Fruit fly (Drosophila melanogaster) whole organism: ENCODE measurements around the gene CG10486.

ENCODE experiments used
- CG8478 ChIP-seq: fragments of >200 bp; optimal IDR thresholded peaks from 2 replicates; lab custom pipeline; 2018; ENCODE audit warnings: inconsistent platforms
- Dll ChIP-seq: fragments of >200 bp; optimal IDR thresholded peaks from 2 replicates; lab custom pipeline; 2017
- EcR ChIP-seq, 2 experiments: fragments of >200 bp; optimal IDR thresholded peaks; 2 replicates each; lab custom pipeline; 2017; ENCODE audit warnings: missing biosample characterization in 2 of 2, missing genetic modification characterization in 2 of 2, missing genetic modification reagents in 2 of 2
- pan ChIP-seq: fragments of >200 bp; optimal IDR thresholded peaks from 2 replicates; lab custom pipeline; 2017
- psq ChIP-seq: fragments of >200 bp; optimal IDR thresholded peaks from 2 replicates; lab custom pipeline; 2017
- usp ChIP-seq: fragments of >200 bp; optimal IDR thresholded peaks from 2 replicates; lab custom pipeline; 2017; ENCODE audit warnings: missing biosample characterization, missing genetic modification characterization, mixed read lengths

The CG10486 gene

DNA sequence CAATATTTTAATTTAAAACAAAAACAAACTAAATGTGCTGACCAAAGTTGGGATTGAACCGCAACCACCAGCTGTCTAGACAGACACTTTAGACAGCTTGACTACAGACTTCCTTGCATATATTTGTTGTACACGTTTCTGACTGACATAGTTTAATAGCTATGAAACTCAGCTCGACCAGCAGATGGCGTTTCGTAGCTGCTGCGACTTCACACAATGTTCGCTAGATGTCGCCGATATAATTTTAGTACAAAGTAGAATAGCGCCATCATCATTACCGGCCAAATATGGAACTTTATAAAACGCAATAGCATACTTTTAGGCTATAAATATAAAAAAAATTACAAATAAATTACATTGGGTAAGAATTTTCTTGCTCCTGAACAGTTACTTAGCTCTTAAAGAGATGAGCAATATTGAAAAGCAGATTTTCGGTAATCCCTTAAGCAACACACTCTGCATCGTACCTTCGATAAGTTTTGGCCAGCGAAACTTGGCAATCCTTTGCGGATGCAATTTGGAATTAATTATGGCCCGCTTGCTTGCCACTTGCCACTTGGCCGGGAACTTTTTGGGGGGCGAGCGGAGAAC, 36.8 kb downstream of the CG10486 start:
- TF ChIP-seq Dll: no peak
- TF ChIP-seq psq: no peak
- no peak for TF ChIP-seq EcR (GFP tag; optimal IDR thresholded peaks at IDR 0.05; lab: Kevin White, UChicago)
- TF ChIP-seq usp (GFP tag; lab: Kevin White, UChicago): no peak
- TF ChIP-seq CG8478: no peak
- no peak for TF ChIP-seq pan (lab: Kevin White, UChicago)

DNA sequence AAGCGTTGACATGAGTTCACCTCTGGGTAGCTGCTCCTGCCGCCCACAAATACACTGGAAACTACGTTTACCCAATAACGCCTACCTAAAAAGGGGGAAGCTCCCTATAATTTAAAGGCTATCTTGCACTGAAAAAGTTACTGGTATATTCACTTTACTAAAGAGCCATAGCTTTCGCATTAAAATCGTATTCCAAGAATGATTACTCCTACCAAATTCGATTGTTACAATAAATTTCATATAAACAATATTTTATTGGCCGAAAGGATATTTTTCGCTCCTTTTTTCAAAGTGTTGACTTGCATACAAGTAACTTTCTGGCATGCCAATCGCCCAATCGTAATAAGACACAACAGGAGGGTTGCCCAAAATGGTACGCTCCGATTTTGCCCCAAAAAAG, 39.6 kb downstream of the CG10486 start:
- TF ChIP-seq CG8478: no peak
- TF ChIP-seq EcR (GFP tag; optimal IDR thresholded peaks at IDR 0.05; lab: Kevin White, UChicago): no peak
- no peak for TF ChIP-seq psq
- no peak for TF ChIP-seq pan (lab: Kevin White, UChicago)
- no peak for TF ChIP-seq usp (GFP tag; lab: Kevin White, UChicago)
- TF ChIP-seq Dll: no peak

DNA sequence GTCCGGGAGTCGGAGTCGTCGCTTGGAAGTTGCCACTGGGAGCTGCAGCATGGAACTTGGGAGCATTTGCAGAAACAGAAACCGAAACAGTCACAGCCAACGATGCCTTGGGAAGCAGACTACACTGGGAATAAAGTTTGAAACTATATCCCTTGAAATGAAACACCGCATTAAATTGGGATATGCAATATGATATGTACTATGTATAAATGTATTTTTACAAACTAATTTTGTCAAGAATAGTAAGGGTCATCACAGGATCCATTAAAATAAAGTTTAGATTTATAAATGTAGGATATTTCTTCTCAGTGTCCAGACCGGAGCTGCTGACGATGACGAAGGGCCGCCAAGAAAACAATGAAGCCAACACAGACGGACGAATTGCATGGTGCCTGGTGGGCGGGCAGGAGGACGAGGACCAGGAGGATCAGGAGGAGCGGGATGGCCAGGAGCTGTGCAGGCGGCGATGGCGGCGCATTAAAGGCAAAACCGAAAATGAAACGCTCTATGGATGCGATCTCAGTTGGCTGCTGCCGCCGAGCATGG, 42.6 kb downstream of the CG10486 start:
- TF ChIP-seq usp (GFP tag; lab: Kevin White, UChicago): no peak
- no peak for TF ChIP-seq pan (lab: Kevin White, UChicago)
- no peak for TF ChIP-seq Dll
- no peak for TF ChIP-seq EcR (GFP tag; optimal IDR thresholded peaks at IDR 0.05; lab: Kevin White, UChicago)
- TF ChIP-seq psq: no peak
- TF ChIP-seq CG8478: no peak

DNA sequence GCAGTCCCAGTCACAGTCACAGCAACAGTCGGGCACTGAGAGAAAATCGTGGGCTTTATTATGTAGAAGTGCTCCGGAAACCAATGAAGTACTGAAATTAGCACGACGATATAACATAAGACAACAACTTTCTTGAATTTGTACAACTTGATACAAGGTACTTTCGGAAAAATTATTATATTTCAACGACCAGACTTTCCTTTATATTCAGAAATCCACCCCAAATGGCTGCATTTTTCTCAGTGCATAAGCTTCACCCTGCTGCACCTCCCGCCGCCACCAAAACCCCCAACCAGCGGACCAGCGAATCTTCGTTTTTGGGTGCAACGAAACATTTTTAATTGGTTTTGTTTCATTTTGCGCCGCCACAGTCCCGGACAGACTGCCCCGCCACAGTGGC, 43.5 kb downstream of the CG10486 start:
- TF ChIP-seq pan (lab: Kevin White, UChicago): no peak
- TF ChIP-seq Dll: no peak
- no peak for TF ChIP-seq psq
- TF ChIP-seq EcR (GFP tag; optimal IDR thresholded peaks at IDR 0.05; lab: Kevin White, UChicago): no peak
- TF ChIP-seq CG8478: no peak
- no peak for TF ChIP-seq usp (GFP tag; lab: Kevin White, UChicago)

DNA sequence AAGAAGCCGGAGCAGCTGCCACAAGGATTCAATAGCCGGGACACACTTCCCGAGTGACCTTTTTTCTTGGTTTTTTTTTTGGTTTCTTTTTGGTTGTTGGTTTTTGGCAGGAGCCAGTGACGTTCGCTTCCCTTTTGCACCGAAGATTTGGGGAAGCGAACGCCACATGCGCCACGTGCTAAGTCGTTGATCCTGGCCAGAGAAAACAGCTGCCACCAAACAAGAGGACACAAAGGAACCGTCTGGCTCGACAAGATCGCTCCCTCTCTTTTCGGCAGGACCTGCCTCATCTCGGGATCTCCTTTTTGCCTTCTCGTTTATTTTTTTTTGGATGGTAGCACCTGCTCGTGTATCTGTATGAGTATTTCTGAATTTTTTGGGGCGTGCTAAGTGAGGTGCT, 47.5 kb downstream of the CG10486 start:
- no peak for TF ChIP-seq EcR (GFP tag; optimal IDR thresholded peaks at IDR 0.05; lab: Kevin White, UChicago)
- no peak for TF ChIP-seq psq

DNA sequence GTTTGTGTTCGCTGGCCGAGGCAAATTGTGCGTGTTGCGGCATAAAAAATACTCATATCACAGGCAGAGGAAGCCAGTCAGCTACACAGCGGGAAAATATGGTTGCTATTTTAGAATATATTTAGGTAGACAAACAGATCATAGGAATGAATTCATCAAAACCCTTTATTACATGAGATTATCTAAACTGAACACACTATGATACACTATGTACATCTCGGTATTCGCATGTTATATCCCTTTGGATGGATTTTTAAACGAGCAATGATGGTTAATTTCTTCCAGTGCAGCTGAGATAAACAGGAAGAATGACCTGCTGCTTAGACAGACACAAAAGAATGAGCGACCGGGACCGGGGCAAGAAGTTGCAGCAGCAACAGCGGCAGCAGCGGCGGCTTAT, 49.6 kb downstream of the CG10486 start:
- TF ChIP-seq CG8478 (no peak), usp (GFP tag; lab: Kevin White, UChicago) (no peak), pan (lab: Kevin White, UChicago) (no peak), EcR (GFP tag; optimal IDR thresholded peaks at IDR 0.05; lab: Kevin White, UChicago) (no peak), psq (no peak), Dll (no peak)

DNA sequence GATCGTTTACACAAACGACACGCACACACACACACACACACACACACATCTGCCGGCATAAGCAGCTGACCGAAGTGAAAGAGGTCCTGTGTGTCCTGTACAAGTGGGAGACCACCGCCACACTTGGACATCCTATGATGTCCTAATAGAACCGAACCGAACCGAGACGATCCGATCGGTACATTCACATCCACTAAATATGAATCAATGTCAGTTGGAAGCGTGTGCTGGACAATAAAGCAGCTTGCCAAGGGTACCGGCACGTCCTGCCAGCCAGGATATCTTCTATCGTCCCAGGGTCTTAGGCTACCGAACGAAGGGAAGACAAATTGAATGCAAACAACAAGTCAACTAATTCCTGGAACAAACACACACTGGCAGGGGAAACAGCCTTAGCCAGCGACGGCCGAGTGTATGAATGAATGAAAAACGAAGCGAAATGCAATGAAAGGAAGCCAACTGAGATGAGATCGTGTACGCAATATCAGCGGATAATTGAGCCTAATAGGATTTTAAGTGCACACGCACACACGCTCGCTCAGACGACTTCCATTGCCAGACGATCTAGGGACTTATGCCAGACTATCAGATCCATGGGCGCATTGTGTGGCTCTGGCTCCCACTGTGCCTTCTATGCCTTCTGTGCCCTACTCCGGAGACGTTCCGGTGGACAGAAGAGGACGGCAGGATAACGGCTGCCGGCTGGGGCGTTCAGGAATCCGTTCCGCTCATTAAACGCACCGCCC, 50.2 kb downstream of the CG10486 start:
- no peak for TF ChIP-seq EcR (GFP tag; optimal IDR thresholded peaks at IDR 0.05; lab: Kevin White, UChicago)
- TF ChIP-seq pan (lab: Kevin White, UChicago): no peak
- no peak for TF ChIP-seq psq
- TF ChIP-seq CG8478: no peak
- no peak for TF ChIP-seq Dll
- TF ChIP-seq usp (GFP tag; lab: Kevin White, UChicago): no peak

DNA sequence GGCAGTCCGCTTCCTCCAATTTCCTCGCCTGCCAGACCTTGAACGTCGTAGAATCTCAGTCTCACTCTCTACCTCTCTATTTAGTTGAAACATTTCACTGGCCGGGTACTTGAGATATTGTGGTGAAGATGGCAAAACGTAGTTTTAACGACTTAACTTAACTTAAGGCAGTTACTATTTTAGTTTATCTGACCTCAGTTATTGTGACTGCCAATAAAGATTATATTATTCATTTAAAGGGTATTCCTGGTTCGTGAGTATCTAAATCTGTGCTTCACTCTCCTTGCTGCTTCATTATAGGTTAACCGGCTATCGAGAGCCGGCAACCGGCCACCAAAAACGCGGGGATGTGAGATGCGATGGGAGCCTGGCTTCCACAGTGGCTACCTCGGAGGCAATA, 51.4 kb downstream of the CG10486 start:
- no peak for TF ChIP-seq usp (GFP tag; lab: Kevin White, UChicago)
- TF ChIP-seq EcR (GFP tag; optimal IDR thresholded peaks at IDR 0.05; lab: Kevin White, UChicago): no peak
- TF ChIP-seq Dll: no peak
- no peak for TF ChIP-seq CG8478
- no peak for TF ChIP-seq psq
